Fruit fly (Drosophila melanogaster): Measurements from ENCODE around the gene CG9727.
A peak's percentile ranks its signal among the peaks of the same experiment; 100 is the strongest.

CG9727 gene

DNA sequence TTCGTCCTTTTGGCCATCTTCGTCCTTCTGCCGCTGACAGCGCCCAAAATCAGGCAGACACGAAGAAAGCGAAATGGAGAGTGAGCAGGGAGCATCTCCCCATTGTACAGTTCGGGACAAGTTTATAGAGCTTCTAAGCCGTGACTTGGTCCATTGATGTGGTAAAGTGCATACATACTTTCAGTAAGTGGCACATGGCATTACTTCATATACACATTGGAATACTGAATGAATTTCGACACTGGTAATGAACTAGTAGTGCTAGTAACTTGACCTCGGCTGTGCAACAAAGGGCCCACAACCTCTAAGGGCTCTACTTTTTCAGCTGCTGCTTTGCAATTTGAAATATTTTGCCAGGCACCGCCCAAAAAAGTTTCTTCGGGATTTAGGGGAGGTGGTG lies 40.2 kb downstream of the CG9727 start (continued):
- TF ChIP-seq ham (GFP tag; IDR thresholded peaks at IDR 0.05) (peak; percentile 33; the same call in 1 of the 2 replicates), unpg (GFP tag; optimal IDR thresholded peaks at IDR 0.05) (peak; percentile 77), hkb (optimal IDR thresholded peaks at IDR 0.05) (no peak), hkb (GFP tag; IDR thresholded peaks at IDR 0.05) (peak; percentile 84), kay (GFP tag; optimal IDR thresholded peaks at IDR 0.05) (peak; percentile 52), inv (GFP tag; IDR thresholded peaks at IDR 0.05; ENCODE audit: partially characterized antibody) (no peak), BtbVII (GFP tag; optimal IDR thresholded peaks at IDR 0.05) (peak; percentile 74), bsh (GFP tag; optimal IDR thresholded peaks at IDR 0.05) (peak in 1 of 2 experiments; percentile 63), CG3847 (GFP tag; IDR thresholded peaks at IDR 0.05) (peak; percentile 73), peb (GFP tag; IDR thresholded peaks at IDR 0.05) (peak; percentile 54; the same call in 1 of the 2 replicates), Spps (tag; optimal IDR thresholded peaks at IDR 0.05) (peak; percentile 3), rib (GFP tag; IDR thresholded peaks at IDR 0.05) (0 out of 2 replicates have a peak, but pooled peaks have one; percentile 21), sna (GFP tag; IDR thresholded peaks at IDR 0.05; ENCODE audit: partially characterized antibody) (no peak), Atf3 (GFP tag; optimal IDR thresholded peaks at IDR 0.05) (peak; percentile 29), en (GFP tag; optimal IDR thresholded peaks at IDR 0.05) (peak; percentile 30), CG1602 (GFP tag; optimal IDR thresholded peaks at IDR 0.05) (peak; percentile 54), CG4360 (GFP tag; IDR thresholded peaks at IDR 0.05) (peak; percentile 70), sob (GFP tag; IDR thresholded peaks at IDR 0.05) (peak; percentile 88), Six4 (GFP tag; optimal IDR thresholded peaks at IDR 0.05) (peak; percentile 42), z (GFP tag; IDR thresholded peaks at IDR 0.05) (0 out of 3 replicates have a peak, but pooled peaks have one; percentile 19), CG7745 (tag; optimal IDR thresholded peaks at IDR 0.05) (no peak), CG15696 (tag; optimal IDR thresholded peaks at IDR 0.05) (no peak), onecut (GFP tag; IDR thresholded peaks at IDR 0.05) (peak; percentile 75), gsb-n (tag; optimal IDR thresholded peaks at IDR 0.05) (peak; percentile 3), MESR4 (GFP tag; optimal IDR thresholded peaks at IDR 0.05) (no peak), ewg (GFP tag; optimal IDR thresholded peaks at IDR 0.05) (peak; percentile 44), Lim3 (GFP tag; IDR thresholded peaks at IDR 0.05) (peak; percentile 64), jumu (GFP tag; optimal IDR thresholded peaks at IDR 0.05) (peak; percentile 73), Dip2 (GFP tag; IDR thresholded peaks at IDR 0.05) (no peak), klu (GFP tag; IDR thresholded peaks at IDR 0.05) (peak; percentile 65), Dll (GFP tag; IDR thresholded peaks at IDR 0.05; ENCODE audit: partially characterized antibody) (no peak), CG11085 (GFP tag; IDR thresholded peaks at IDR 0.05) (no peak; the same call in 1 of the 2 replicates), Oaz (GFP tag; IDR thresholded peaks at IDR 0.05) (peak; percentile 60; the same call in 1 of the 2 replicates), CG16815 (GFP tag; optimal IDR thresholded peaks at IDR 0.05) (peak; percentile 46), bab2 (GFP tag; optimal IDR thresholded peaks at IDR 0.05) (peak; percentile 67), corto (GFP tag; optimal IDR thresholded peaks at IDR 0.05) (no peak), pita (GFP tag; optimal IDR thresholded peaks at IDR 0.05) (no peak), bowl (GFP tag; IDR thresholded peaks at IDR 0.05) (peak; percentile 7; the same call in 1 of the 2 replicates), CG33557 (GFP tag; optimal IDR thresholded peaks at IDR 0.05) (no peak), CG10462 (GFP tag; optimal IDR thresholded peaks at IDR 0.05) (peak; percentile 18), CG11456 (GFP tag; IDR thresholded peaks at IDR 0.05) (peak; percentile 84), CG17359 (tag; optimal IDR thresholded peaks at IDR 0.05) (peak; percentile 78), CG16779 (GFP tag; IDR thresholded peaks at IDR 0.05) (no peak), sc (optimal IDR thresholded peaks at IDR 0.05) (no peak), sc (GFP tag; optimal IDR thresholded peaks at IDR 0.05) (no peak), CG3163 (GFP tag; optimal IDR thresholded peaks at IDR 0.05) (peak; percentile 32), scrt (GFP tag; optimal IDR thresholded peaks at IDR 0.05) (peak; percentile 79), vfl (GFP tag; optimal IDR thresholded peaks at IDR 0.05) (peak; percentile 42), lilli (GFP tag; optimal IDR thresholded peaks at IDR 0.05) (peak; percentile 85), cas (GFP tag; IDR thresholded peaks at IDR 0.05) (peak; percentile 33; the same call in 1 of the 2 replicates), CG18764 (GFP tag; optimal IDR thresholded peaks at IDR 0.05) (peak; percentile 48), knrl (GFP tag; IDR thresholded peaks at IDR 0.05; ENCODE audit: partially characterized antibody) (no peak)

Measured in whole organism, embryonic.